Fruit fly (Drosophila melanogaster) Kc167 (cell line): ENCODE results near the gene hth.

ENCODE experiments used
- Myc ChIP-seq: fragments of >200 bp; optimal IDR thresholded peaks from 2 replicates; lab custom pipeline; 2017; ENCODE audit warnings: missing external identifiers
- Sin3A ChIP-seq: fragments of >200 bp; optimal IDR thresholded peaks from 2 replicates; lab custom pipeline; 2018; ENCODE audit warnings: missing external identifiers
- psq ChIP-seq: fragments of >200 bp; optimal IDR thresholded peaks from 2 replicates; lab custom pipeline; 2017; ENCODE audit warnings: missing external identifiers

dm6 chr3R:10501184-10501583 is 138.2 kb downstream of the hth start:
- TF ChIP-seq psq (lab: Kevin White, UChicago): no peak
- no peak for TF ChIP-seq Myc (lab: Kevin White, UChicago)
- no peak for TF ChIP-seq Sin3A (lab: Kevin White, UChicago)
